Worm (Caenorhabditis elegans): ENCODE results near the gene fbxa-224.

DNA sequence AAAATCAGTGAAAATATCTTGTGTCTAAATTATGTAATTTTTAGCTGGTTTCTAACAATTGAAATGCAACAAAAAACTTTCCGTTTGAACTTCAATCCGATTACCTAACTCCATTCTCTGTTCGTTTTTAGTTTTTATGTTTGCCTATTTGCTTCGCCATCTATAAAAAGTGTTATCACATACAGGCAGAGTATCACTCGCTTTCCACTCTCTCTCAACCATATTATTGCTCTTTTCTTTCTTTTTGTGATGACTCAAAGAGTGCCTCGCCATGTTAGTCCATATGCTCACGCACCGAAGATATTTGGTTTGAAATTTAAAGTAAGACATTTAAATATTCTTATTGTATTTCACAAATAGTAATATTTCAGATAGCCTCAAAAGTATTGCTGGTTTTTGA lies 13.0 kb downstream of the fbxa-224 start, which contains the start of gene ZK1290.13:
- TF ChIP-seq ama-1 (optimal IDR thresholded peaks at IDR 0.05) (no peak), ztf-11 (tag; optimal IDR thresholded peaks at IDR 0.05) (no peak), Y48G9A.11 (GFP tag; IDR thresholded peaks at IDR 0.05) (no peak), nhr-11 (tag; optimal IDR thresholded peaks at IDR 0.05) (no peak)

Measured in whole organism, L4 larva.